Fruit fly (Drosophila melanogaster): ENCODE measurements around the gene CG17129.
A peak's percentile ranks its signal among the peaks of the same experiment; 100 is the strongest.

The CG17129 gene

dm6 chr3L:724518-725341, 44.6 kb upstream of the CG17129 start (continued):
- TF ChIP-seq CG33213 (GFP tag; optimal IDR thresholded peaks at IDR 0.05) (peak; percentile 95), trem (tag; optimal IDR thresholded peaks at IDR 0.05) (peak; percentile 94), Atf3 (GFP tag; optimal IDR thresholded peaks at IDR 0.05) (peak; percentile 91), Ravus (GFP tag; IDR thresholded peaks at IDR 0.05) (peak; percentile 44), crc (GFP tag; optimal IDR thresholded peaks at IDR 0.05) (peak; percentile 94), B-H1 (GFP tag; IDR thresholded peaks at IDR 0.05) (peak; percentile 83), CG18011 (GFP tag; optimal IDR thresholded peaks at IDR 0.05) (peak; percentile 46), Xrp1 (GFP tag; IDR thresholded peaks at IDR 0.05) (peak; percentile 99), hkb (optimal IDR thresholded peaks at IDR 0.05) (no peak), hkb (GFP tag; IDR thresholded peaks at IDR 0.05) (peak; percentile 95), jing (GFP tag; optimal IDR thresholded peaks at IDR 0.05) (peak; percentile 78), CG7357 (GFP tag; IDR thresholded peaks at IDR 0.05) (peak; percentile 80), CG2875 (GFP tag; optimal IDR thresholded peaks at IDR 0.05) (peak; percentile 98), MBD-R2 (GFP tag; IDR thresholded peaks at IDR 0.05) (peak; percentile 63; the same call in 1 of the 2 replicates), CG8359 (GFP tag; optimal IDR thresholded peaks at IDR 0.05; ENCODE audit: borderline replicate concordance) (peak; percentile 91), Sry-δ (GFP tag; optimal IDR thresholded peaks at IDR 0.05) (peak; percentile 54), CG13424 (tag; optimal IDR thresholded peaks at IDR 0.05) (peak; percentile 87), CG3838 (GFP tag; optimal IDR thresholded peaks at IDR 0.05) (peak; percentile 90), MESR4 (GFP tag; optimal IDR thresholded peaks at IDR 0.05) (peak; percentile 42), gce (GFP tag; IDR thresholded peaks at IDR 0.05) (peak; percentile 91), otp (GFP tag; IDR thresholded peaks at IDR 0.05) (peak; percentile 98), br (optimal IDR thresholded peaks at IDR 0.05) (no peak), disco-r (GFP tag; optimal IDR thresholded peaks at IDR 0.05) (peak; percentile 86), BtbVII (GFP tag; optimal IDR thresholded peaks at IDR 0.05) (peak; percentile 68), eyg (GFP tag; optimal IDR thresholded peaks at IDR 0.05) (peak; percentile 85), toy (GFP tag; IDR thresholded peaks at IDR 0.05) (peak; percentile 70), CG14050 (GFP tag; IDR thresholded peaks at IDR 0.05) (peak; percentile 87), CG9797 (GFP tag; optimal IDR thresholded peaks at IDR 0.05) (peak; percentile 56), CG8924 (tag; optimal IDR thresholded peaks at IDR 0.05) (peak; percentile 95), Aef1 (GFP tag; IDR thresholded peaks at IDR 0.05) (peak; percentile 79), Sin3A (optimal IDR thresholded peaks at IDR 0.05) (no peak), Blimp-1 (GFP tag; optimal IDR thresholded peaks at IDR 0.05) (peak; percentile 94), CG11695 (GFP tag; IDR thresholded peaks at IDR 0.05) (peak; percentile 91), CG7963 (GFP tag; IDR thresholded peaks at IDR 0.05; ENCODE audit: partially characterized antibody) (no peak), Antp (GFP tag; optimal IDR thresholded peaks at IDR 0.05) (peak; percentile 94), Gsc (GFP tag; IDR thresholded peaks at IDR 0.05) (peak; percentile 88), CG17328 (GFP tag; IDR thresholded peaks at IDR 0.05) (peak; percentile 97), cad (GFP tag; optimal IDR thresholded peaks at IDR 0.05) (no peak), bsh (GFP tag; optimal IDR thresholded peaks at IDR 0.05) (peak; percentile 82 to 98), maf-S (GFP tag; optimal IDR thresholded peaks at IDR 0.05) (peak; percentile 85), Bgb (GFP tag; IDR thresholded peaks at IDR 0.05; ENCODE audit: partially characterized antibody) (no peak), CG15073 (GFP tag; optimal IDR thresholded peaks at IDR 0.05) (peak; percentile 80), ATbp (GFP tag; optimal IDR thresholded peaks at IDR 0.05) (peak; percentile 94), btn (GFP tag; optimal IDR thresholded peaks at IDR 0.05) (peak; percentile 93), CG4820 (GFP tag; optimal IDR thresholded peaks at IDR 0.05) (peak; percentile 96), CG30431 (GFP tag; optimal IDR thresholded peaks at IDR 0.05) (peak; percentile 91), CG3847 (GFP tag; IDR thresholded peaks at IDR 0.05) (peak; percentile 70), Dref (GFP tag; IDR thresholded peaks at IDR 0.05) (no peak), cg (GFP tag; optimal IDR thresholded peaks at IDR 0.05) (no peak), PHDP (tag; optimal IDR thresholded peaks at IDR 0.05) (peak; percentile 90), Meics (GFP tag; optimal IDR thresholded peaks at IDR 0.05) (peak; percentile 63)
